Worm (Caenorhabditis elegans): ENCODE data around the gene rbm-28.

The rbm-28 gene

DNA sequence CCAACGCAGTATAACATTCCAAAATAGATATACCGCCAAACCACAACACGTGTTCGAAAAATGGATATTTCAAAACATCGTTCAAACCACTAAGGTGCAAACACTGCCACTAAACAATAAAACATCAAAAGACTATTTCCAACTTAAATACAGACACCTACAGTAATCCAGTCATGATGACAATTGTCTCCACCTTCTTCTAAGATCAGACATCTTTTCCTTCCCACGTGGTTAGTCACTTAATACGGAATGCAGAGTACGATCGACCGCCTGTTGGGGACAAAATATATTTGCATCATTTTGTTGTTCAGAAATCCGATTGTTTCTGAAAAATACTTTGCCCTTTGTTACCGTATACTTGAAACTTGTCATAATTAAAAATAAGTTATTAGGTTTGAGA, 15.8 kb upstream of the rbm-28 start:
- TF ChIP-seq ceh-82 (tag; optimal IDR thresholded peaks at IDR 0.05) (no peak), dmd-4 (tag; optimal IDR thresholded peaks at IDR 0.05) (no peak), R02D3.7 (tag; optimal IDR thresholded peaks at IDR 0.05) (no peak), blmp-1 (tag; optimal IDR thresholded peaks at IDR 0.05; ENCODE audit: insufficient read depth) (no peak), lin-39 (tag; optimal IDR thresholded peaks at IDR 0.05) (no peak), ama-1 (optimal IDR thresholded peaks at IDR 0.05) (no peak), nhr-23 (tag; optimal IDR thresholded peaks at IDR 0.05) (no peak), alr-1 (tag; optimal IDR thresholded peaks at IDR 0.05) (no peak), lin-13 (GFP tag; optimal IDR thresholded peaks at IDR 0.05) (no peak), nhr-10 (tag; optimal IDR thresholded peaks at IDR 0.05) (no peak), crh-2 (tag; optimal IDR thresholded peaks at IDR 0.05) (no peak), lsy-2 (tag; optimal IDR thresholded peaks at IDR 0.05) (peak in 1 of 2 experiments; percentile 81), nhr-11 (tag; optimal IDR thresholded peaks at IDR 0.05) (no peak), mab-5 (tag; optimal IDR thresholded peaks at IDR 0.05) (no peak), egl-27 (tag; optimal IDR thresholded peaks at IDR 0.05) (no peak), nhr-129 (tag; optimal IDR thresholded peaks at IDR 0.05) (peak; percentile 39), F13H6.1 (tag; optimal IDR thresholded peaks at IDR 0.05) (no peak), elt-3 (tag; optimal IDR thresholded peaks at IDR 0.05) (no peak), nhr-21 (tag; optimal IDR thresholded peaks at IDR 0.05) (no peak), sma-9 (GFP tag; optimal IDR thresholded peaks at IDR 0.05) (peak; percentile 16), sma-9 (tag; optimal IDR thresholded peaks at IDR 0.05) (no peak)

DNA sequence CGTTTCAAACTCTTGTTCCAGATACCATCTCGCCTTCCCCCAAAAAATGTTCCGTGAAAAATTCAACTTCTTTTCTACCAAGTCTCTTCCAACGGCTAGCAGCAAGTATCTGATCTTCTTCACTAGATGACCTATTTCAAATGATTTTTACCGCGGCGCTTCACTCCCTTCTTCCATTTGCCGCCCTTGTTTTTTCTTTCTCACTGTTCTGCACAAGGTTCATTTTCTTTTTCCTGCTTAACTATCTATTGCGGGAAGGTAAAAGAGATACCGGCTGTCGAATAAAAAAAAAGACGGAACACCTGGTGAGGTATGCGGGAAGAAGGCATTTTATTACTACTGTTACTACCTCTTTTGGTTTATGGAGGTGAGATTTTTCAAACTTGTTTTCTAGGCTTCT, 14.0 kb upstream of the rbm-28 start, which contains the start of gene cdh-7:
cdh-7 (plus strand) TSS at position 214 of the 400 bp plus-strand sequence.
- TF ChIP-seq blmp-1 (tag; optimal IDR thresholded peaks at IDR 0.05; ENCODE audit: insufficient read depth): no peak
- no peak for TF ChIP-seq nhr-10 (tag; optimal IDR thresholded peaks at IDR 0.05)
- TF ChIP-seq R02D3.7 (tag; optimal IDR thresholded peaks at IDR 0.05): no peak
- TF ChIP-seq nhr-25 (tag; optimal IDR thresholded peaks at IDR 0.05): no peak

ce11 chrII:14844253-14844652, 12.8 kb upstream of the rbm-28 start:
- TF ChIP-seq unc-55 (GFP tag; optimal IDR thresholded peaks at IDR 0.05) (no peak), sma-3 (GFP tag; optimal IDR thresholded peaks at IDR 0.05) (peak; percentile 14), nhr-21 (tag; optimal IDR thresholded peaks at IDR 0.05) (peak; percentile 47)

DNA sequence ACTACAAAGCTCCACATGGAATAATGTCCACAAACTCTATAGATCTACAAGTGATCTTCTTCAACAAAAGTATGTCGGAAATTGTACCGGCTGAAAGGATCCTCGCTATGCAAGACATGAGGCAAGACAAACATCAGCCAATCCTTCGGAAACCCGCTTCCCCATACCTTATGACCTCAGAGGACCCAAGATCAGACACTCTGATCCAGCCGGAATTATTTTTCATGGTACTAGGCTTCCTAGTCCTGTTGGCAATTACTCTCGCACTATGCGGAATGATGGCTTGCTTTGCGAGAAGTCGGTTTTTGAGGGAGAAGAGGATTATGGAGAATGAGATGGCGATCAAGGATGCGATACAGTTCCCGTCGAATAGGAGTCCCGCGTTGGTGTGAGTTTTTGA, 7.2 kb upstream of the rbm-28 start:
- TF ChIP-seq sem-4 (tag; optimal IDR thresholded peaks at IDR 0.05) (no peak), dmd-4 (tag; optimal IDR thresholded peaks at IDR 0.05) (no peak), snpc-4 (tag; optimal IDR thresholded peaks at IDR 0.05) (no peak), nhr-6 (tag; optimal IDR thresholded peaks at IDR 0.05) (no peak), nhr-10 (tag; optimal IDR thresholded peaks at IDR 0.05) (no peak), zag-1 (tag; optimal IDR thresholded peaks at IDR 0.05) (no peak), elt-3 (tag; optimal IDR thresholded peaks at IDR 0.05) (no peak), lin-13 (GFP tag; optimal IDR thresholded peaks at IDR 0.05) (no peak), Y55F3AM.14 (GFP tag; optimal IDR thresholded peaks at IDR 0.05) (no peak), F13H6.1 (tag; optimal IDR thresholded peaks at IDR 0.05) (no peak), nhr-23 (tag; optimal IDR thresholded peaks at IDR 0.05) (no peak)

DNA sequence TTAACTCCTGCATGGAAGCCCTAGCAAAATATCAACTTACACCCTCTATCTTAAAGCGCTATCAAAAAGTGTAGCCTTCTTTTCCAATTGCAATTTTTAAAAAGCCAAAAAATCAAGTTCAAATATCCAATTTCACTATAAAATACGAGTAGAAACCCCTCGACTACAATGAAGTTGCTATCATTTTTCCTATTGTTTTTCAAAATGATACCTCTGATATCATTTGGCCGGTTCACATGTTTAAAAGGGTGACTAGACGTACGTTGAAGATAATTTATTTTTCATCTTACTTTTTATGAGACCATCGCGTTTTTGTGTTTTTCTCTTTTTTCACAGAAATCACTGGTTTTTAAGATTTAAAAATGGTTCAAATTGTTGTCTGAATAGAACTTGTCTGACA, 5.6 kb upstream of the rbm-28 start, which contains the start of gene R05H10.1:
R05H10.1 (plus strand) TSS at position 334 of the 400 bp plus-strand sequence.
- TF ChIP-seq nhr-25 (tag; optimal IDR thresholded peaks at IDR 0.05) (peak; percentile 33), fos-1 (tag; optimal IDR thresholded peaks at IDR 0.05) (peak; percentile 28), nhr-77 (tag; optimal IDR thresholded peaks at IDR 0.05) (no peak), elt-1 (tag; optimal IDR thresholded peaks at IDR 0.05) (no peak), mab-5 (tag; optimal IDR thresholded peaks at IDR 0.05) (no peak)

DNA sequence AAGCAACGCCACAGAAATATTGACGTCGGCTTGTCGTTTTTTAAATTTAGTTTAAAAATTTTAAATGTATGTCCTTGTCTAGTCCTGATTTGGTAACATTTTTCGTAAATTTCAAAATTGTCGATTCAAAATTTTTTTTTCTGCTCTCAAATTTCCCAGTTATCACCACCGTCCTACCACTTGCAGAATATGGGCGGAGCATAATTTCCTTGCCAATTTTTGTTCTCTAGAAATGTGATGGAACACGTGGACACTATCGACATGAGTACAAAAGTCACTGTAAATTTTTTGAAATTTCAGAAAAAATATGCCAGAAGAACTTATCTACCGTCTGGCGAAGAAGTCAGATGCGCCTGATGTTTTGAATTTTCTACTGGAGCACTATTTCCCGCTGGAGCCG, 1.8 kb upstream of the rbm-28 start, which contains the start of gene R05H10.7:
R05H10.7 (plus strand) TSS at position 301 of the 400 bp plus-strand sequence.
- TF ChIP-seq lsy-2 (tag; optimal IDR thresholded peaks at IDR 0.05) (no peak), nhr-10 (tag; optimal IDR thresholded peaks at IDR 0.05) (no peak), ztf-4 (tag; optimal IDR thresholded peaks at IDR 0.05) (no peak), ceh-82 (tag; optimal IDR thresholded peaks at IDR 0.05) (no peak), ztf-1 (GFP tag; conservative IDR thresholded peaks at IDR 0.05) (no peak), C34F6.9 (tag; optimal IDR thresholded peaks at IDR 0.05) (no peak), egl-27 (tag; optimal IDR thresholded peaks at IDR 0.05) (no peak), sma-3 (GFP tag; optimal IDR thresholded peaks at IDR 0.05) (no peak), ztf-11 (tag; optimal IDR thresholded peaks at IDR 0.05) (no peak), aly-2 (tag; optimal IDR thresholded peaks at IDR 0.05) (no peak), lin-39 (tag; optimal IDR thresholded peaks at IDR 0.05) (no peak), ceh-16 (tag; optimal IDR thresholded peaks at IDR 0.05) (no peak)

All from whole organism, L2 larva.